Fruit fly (Drosophila melanogaster) whole organism, wandering third instar larva: ENCODE results near the gene CG10628.

Experiments
- CG9705 ChIP-seq: fragments of 200-800 bp; sonication (Bioruptor generic); optimal IDR thresholded peaks from 2 replicates; lab custom pipeline; 2018; ENCODE audit warnings: missing biosample characterization, mild to moderate bottlenecking, missing genetic modification characterization
- OdsH ChIP-seq: fragments of 200-800 bp; sonication (Bioruptor generic); optimal IDR thresholded peaks from 2 replicates; lab custom pipeline; 2016; ENCODE audit warnings: missing biosample characterization, mild to moderate bottlenecking, missing genetic modification characterization
- br ChIP-seq: fragments of 200-800 bp; sonication (Bioruptor generic); optimal IDR thresholded peaks from 2 replicates; lab custom pipeline; 2016; ENCODE audit warnings: missing biosample characterization, missing genetic modification characterization
- tai ChIP-seq: sonication (Bioruptor generic); optimal IDR thresholded peaks from 2 replicates; lab custom pipeline; 2016; ENCODE audit warnings: missing biosample characterization, missing genetic modification characterization

DNA sequence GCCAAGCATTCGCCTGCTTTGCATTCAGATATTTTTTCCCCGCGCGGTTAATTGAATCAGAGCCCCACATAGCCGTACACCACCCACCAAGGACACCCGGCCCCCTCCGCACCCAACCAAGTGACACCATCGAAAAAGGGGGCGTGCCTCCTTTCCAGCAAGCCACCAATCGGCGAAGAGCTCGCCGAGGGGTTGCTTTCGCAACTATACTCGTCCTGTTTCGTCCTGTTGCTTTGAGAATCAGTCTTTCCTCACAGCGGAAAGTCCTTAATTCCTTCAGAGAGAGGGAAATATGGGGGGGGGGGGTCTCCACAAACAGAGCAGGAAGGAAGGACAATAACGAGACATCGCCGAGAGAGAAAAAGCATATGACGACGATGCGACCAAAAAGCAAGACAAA, 11.3 kb upstream of the CG10628 start:
- no peak for TF ChIP-seq OdsH
- no peak for TF ChIP-seq br (GFP tag; lab: Kevin White, UChicago)
- TF ChIP-seq tai, result no peak
- TF ChIP-seq CG9705 (GFP tag; lab: Kevin White, UChicago), result no peak
